Worm (Caenorhabditis elegans) whole organism, L4/young adult: ENCODE measurements around the gene pole-2.

Experiments used
- W03F9.2 ChIP-seq: fragments of 150-350 bp; optimal IDR thresholded peaks from 2 replicates; lab custom pipeline; 2014; ENCODE audit warnings: missing biosample characterization, missing genetic modification characterization
- dao-5 ChIP-seq: sonication (generic microtip); optimal IDR thresholded peaks from 2 replicates; lab custom pipeline; 2016; ENCODE audit warnings: missing genotype, missing genetic modification characterization, moderate library complexity, missing compliant biosample characterization
- him-1 ChIP-seq: sonication (generic microtip); optimal IDR thresholded peaks from 2 replicates; lab custom pipeline; 2016; ENCODE audit warnings: missing genotype, missing genetic modification reagents, missing genetic modification characterization, missing compliant biosample characterization

DNA sequence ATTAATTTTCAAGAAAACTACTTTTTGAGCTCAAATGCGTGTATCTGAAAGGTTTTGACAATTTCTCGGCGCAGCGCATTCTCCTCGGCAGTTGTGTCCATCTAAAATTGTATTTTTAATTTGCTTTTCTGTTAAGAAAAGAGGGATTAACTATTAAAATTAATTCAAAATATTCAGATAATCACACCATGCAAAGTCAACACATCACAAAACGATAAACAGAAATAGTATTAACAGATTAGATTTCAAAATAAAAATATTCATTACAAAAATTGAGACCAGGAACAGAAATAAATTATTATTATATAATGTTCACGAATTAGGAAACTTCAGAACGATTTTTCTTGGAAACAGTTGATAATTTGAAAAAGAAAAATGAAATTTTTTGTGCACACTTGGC lies at the start of gene pole-2:
- TF ChIP-seq him-1 (tag; lab: Kevin White, UChicago) (no peak), W03F9.2 (tag; lab: Kevin White, UChicago) (no peak), dao-5 (tag; lab: Kevin White, UChicago) (no peak)
